Fruit fly (Drosophila melanogaster) whole organism, embryonic: ENCODE measurements around the gene CG43894.

ENCODE experiments used
- Aef1 ChIP-seq: fragments of 200-800 bp; sonication (Bioruptor generic); IDR thresholded peaks from 3 replicates; pipeline ENCODE4 v1.3.6; 2022; ENCODE audit warnings: missing biosample characterization, missing genetic modification characterization
- CG1024 ChIP-seq: fragments of 200-800 bp; sonication (Bioruptor generic); IDR thresholded peaks from 2 replicates; pipeline ENCODE4 v1.3.6; 2022; ENCODE audit warnings: missing biosample characterization, missing genetic modification characterization
- CG10543 ChIP-seq: fragments of 200-800 bp; sonication (Bioruptor generic); optimal IDR thresholded peaks from 3 replicates; lab custom pipeline; 2017; ENCODE audit warnings: missing biosample characterization, mild to moderate bottlenecking, missing genetic modification characterization, moderate library complexity
- CG10959 ChIP-seq: fragments of 200-800 bp; sonication (Bioruptor generic); IDR thresholded peaks from 2 replicates; pipeline ENCODE4 v1.3.6; 2022; ENCODE audit warnings: missing biosample characterization, missing genetic modification characterization
- CG11504 ChIP-seq: fragments of 200-800 bp; sonication (Bioruptor generic); optimal IDR thresholded peaks from 3 replicates; lab custom pipeline; 2019; ENCODE audit warnings: missing biosample characterization, mild to moderate bottlenecking, missing genetic modification characterization, moderate library complexity
- CG11723 ChIP-seq: fragments of 200-800 bp; sonication (Bioruptor generic); optimal IDR thresholded peaks from 2 replicates; lab custom pipeline; 2017; ENCODE audit warnings: missing biosample characterization, mild to moderate bottlenecking, missing genetic modification characterization
- CG12071 ChIP-seq: fragments of 200-800 bp; sonication (Bioruptor generic); optimal IDR thresholded peaks from 3 replicates; lab custom pipeline; 2018; ENCODE audit warnings: missing biosample characterization, mild to moderate bottlenecking, missing genetic modification characterization
- CG12155 ChIP-seq: fragments of 200-800 bp; sonication (Bioruptor generic); optimal IDR thresholded peaks from 3 replicates; lab custom pipeline; 2016; ENCODE audit warnings: missing biosample characterization, missing genetic modification characterization
- CG12391 ChIP-seq: fragments of 200-800 bp; sonication (Bioruptor generic); optimal IDR thresholded peaks from 3 replicates; lab custom pipeline; 2018; ENCODE audit warnings: missing biosample characterization, mild to moderate bottlenecking, missing genetic modification characterization, moderate library complexity
- CG13123 ChIP-seq: fragments of 200-800 bp; sonication (Bioruptor generic); optimal IDR thresholded peaks from 2 replicates; lab custom pipeline; 2016; ENCODE audit warnings: missing biosample characterization, missing genetic modification characterization
- CG13424 ChIP-seq: fragments of 200-800 bp; sonication (Bioruptor generic); optimal IDR thresholded peaks from 2 replicates; lab custom pipeline; 2019; ENCODE audit warnings: missing biosample characterization, mild to moderate bottlenecking, missing genetic modification characterization, moderate library complexity
- CG14441 ChIP-seq: fragments of 200-800 bp; sonication (Bioruptor generic); IDR thresholded peaks from 2 replicates; pipeline ENCODE4 v1.3.6; 2022; ENCODE audit warnings: missing biosample characterization, missing genetic modification characterization
- CG1603 ChIP-seq: fragments of 200-800 bp; sonication (Bioruptor generic); optimal IDR thresholded peaks from 2 replicates; lab custom pipeline; 2019; ENCODE audit warnings: missing biosample characterization, mild to moderate bottlenecking, missing genetic modification characterization, moderate library complexity
- CG17361 ChIP-seq: fragments of 200-800 bp; sonication (Bioruptor generic); IDR thresholded peaks from 3 replicates; pipeline ENCODE4 v1.3.6; 2022; ENCODE audit warnings: missing biosample characterization, missing genetic modification characterization
- CG17568 ChIP-seq: fragments of 200-800 bp; sonication (Bioruptor generic); optimal IDR thresholded peaks from 2 replicates; lab custom pipeline; 2018; ENCODE audit warnings: missing biosample characterization, mild to moderate bottlenecking, missing genetic modification characterization, moderate library complexity
- CG2116 ChIP-seq: fragments of 200-800 bp; sonication (Bioruptor generic); optimal IDR thresholded peaks from 3 replicates; lab custom pipeline; 2018; ENCODE audit warnings: missing biosample characterization, mild to moderate bottlenecking, missing genetic modification characterization
- CG2875 ChIP-seq: fragments of 200-800 bp; sonication (Bioruptor generic); optimal IDR thresholded peaks from 2 replicates; lab custom pipeline; 2017; ENCODE audit warnings: missing biosample characterization, mild to moderate bottlenecking, missing genetic modification characterization, missing genetic modification reagents
- CG3726 ChIP-seq: fragments of 200-800 bp; sonication (Bioruptor generic); IDR thresholded peaks from 3 replicates; pipeline ENCODE4, ENCODE4 v1.3.6; 2022; ENCODE audit warnings: missing biosample characterization, missing genetic modification characterization
- CG42726 ChIP-seq: fragments of 200-800 bp; sonication (Bioruptor generic); IDR thresholded peaks from 2 replicates; pipeline ENCODE4 v1.3.6; 2022; ENCODE audit warnings: missing biosample characterization, missing genetic modification characterization; ENCODE audit not compliant: partially characterized antibody
- CG4730 ChIP-seq: fragments of 200-800 bp; sonication (Bioruptor generic); IDR thresholded peaks from 2 replicates; pipeline ENCODE4 v1.3.6; 2022; ENCODE audit warnings: missing biosample characterization, missing genetic modification characterization
- CG6813 ChIP-seq: fragments of 200-800 bp; sonication (Bioruptor generic); optimal IDR thresholded peaks from 2 replicates; lab custom pipeline; 2017; ENCODE audit warnings: missing biosample characterization, missing genetic modification characterization, mild to moderate bottlenecking, moderate library complexity, missing genetic modification reagents
- CG7928 ChIP-seq: fragments of 200-800 bp; sonication (Bioruptor generic); optimal IDR thresholded peaks from 2 replicates; lab custom pipeline; 2017; ENCODE audit warnings: missing biosample characterization, mild to moderate bottlenecking, missing genetic modification characterization
- CG8290 ChIP-seq, 3 experiments: fragments of 200-800 bp; sonication (Bioruptor generic); optimal IDR thresholded peaks; 2 replicates each; lab custom pipeline; 2016 to 2019; ENCODE audit warnings: missing biosample characterization in 3 of 3, missing genetic modification characterization in 3 of 3, mild to moderate bottlenecking in 2 of 3, moderate library complexity in 1 of 3
- D19A ChIP-seq: fragments of 200-800 bp; optimal IDR thresholded peaks from 3 replicates; lab custom pipeline; 2019; ENCODE audit warnings: missing biosample characterization, mild to moderate bottlenecking, missing genetic modification characterization, moderate library complexity
- D19B ChIP-seq: fragments of 200-800 bp; sonication (Bioruptor generic); optimal IDR thresholded peaks from 2 replicates; lab custom pipeline; 2017; ENCODE audit warnings: missing biosample characterization, mild to moderate bottlenecking, missing genetic modification characterization
- Dfd ChIP-seq, 2 experiments: fragments of >200 bp; optimal IDR thresholded peaks; 2 replicates each; lab custom pipeline; 2017; ENCODE audit warnings: missing biosample characterization in 2 of 2, missing genetic modification characterization in 2 of 2
- GATAe ChIP-seq: fragments of 200-800 bp; sonication (Bioruptor generic); conservative IDR thresholded peaks from 2 replicates; pipeline ENCODE4 v1.3.6; 2022; ENCODE audit warnings: missing biosample characterization, missing genetic modification characterization
- HHEX ChIP-seq: fragments of 200-800 bp; sonication (Bioruptor generic); optimal IDR thresholded peaks from 3 replicates; lab custom pipeline; 2017; ENCODE audit warnings: missing biosample characterization, mild to moderate bottlenecking, missing genetic modification characterization, missing genetic modification reagents
- HmgD ChIP-seq: fragments of 200-800 bp; sonication (Bioruptor generic); optimal IDR thresholded peaks from 3 replicates; lab custom pipeline; 2016; ENCODE audit warnings: missing biosample characterization, missing genetic modification characterization
- Hmr ChIP-seq: fragments of 200-800 bp; sonication (Bioruptor generic); optimal IDR thresholded peaks from 3 replicates; lab custom pipeline; 2017; ENCODE audit warnings: mild to moderate bottlenecking, missing biosample characterization, missing genetic modification reagents, missing genetic modification characterization
- Jarid2 ChIP-seq: fragments of 200-800 bp; sonication (Bioruptor generic); optimal IDR thresholded peaks from 3 replicates; lab custom pipeline; 2017; ENCODE audit warnings: mild to moderate bottlenecking, missing biosample characterization, missing genetic modification reagents, missing genetic modification characterization
- Neu2 ChIP-seq: fragments of 200-800 bp; sonication (Bioruptor generic); optimal IDR thresholded peaks from 3 replicates; lab custom pipeline; 2016; ENCODE audit warnings: missing biosample characterization, missing genetic modification characterization, borderline replicate concordance
- PHDP ChIP-seq: fragments of 200-800 bp; sonication (Bioruptor generic); optimal IDR thresholded peaks from 3 replicates; lab custom pipeline; 2018; ENCODE audit warnings: missing biosample characterization, mild to moderate bottlenecking, missing genetic modification characterization, moderate library complexity
- Stat92E ChIP-seq, 3 experiments: fragments of >200 bp in 2 of 3; fragments of 200-800 bp in 1 of 3; sonication (Bioruptor generic) in 1 of 3; optimal IDR thresholded peaks; 2 replicates each; lab custom pipeline; 2017 to 2019; ENCODE audit warnings: missing biosample characterization in 3 of 3, missing genetic modification characterization in 3 of 3, mild to moderate bottlenecking in 1 of 3, moderate library complexity in 1 of 3
- YL-1 ChIP-seq: fragments of 200-800 bp; sonication (Bioruptor generic); optimal IDR thresholded peaks from 3 replicates; lab custom pipeline; 2017; ENCODE audit warnings: missing biosample characterization, mild to moderate bottlenecking, missing genetic modification characterization
- ato ChIP-seq: fragments of 200-800 bp; sonication (Bioruptor generic); IDR thresholded peaks from 2 replicates; pipeline ENCODE4 v1.3.6; 2022; ENCODE audit warnings: missing biosample characterization, missing genetic modification characterization; ENCODE audit not compliant: partially characterized antibody
- bab2 ChIP-seq: fragments of 200-800 bp; sonication (Bioruptor generic); optimal IDR thresholded peaks from 2 replicates; lab custom pipeline; 2016; ENCODE audit warnings: missing biosample characterization, missing genetic modification characterization
- btn ChIP-seq: fragments of 200-800 bp; sonication (Bioruptor generic); optimal IDR thresholded peaks from 2 replicates; lab custom pipeline; 2016; ENCODE audit warnings: missing biosample characterization, missing genetic modification characterization
- dan ChIP-seq: fragments of 200-800 bp; sonication (Bioruptor generic); IDR thresholded peaks from 2 replicates; pipeline ENCODE4 v1.3.6; 2022; ENCODE audit warnings: missing biosample characterization, missing genetic modification characterization
- dimm ChIP-seq: fragments of 200-800 bp; sonication (Bioruptor generic); IDR thresholded peaks from 2 replicates; pipeline ENCODE4 v1.3.6; 2022; ENCODE audit warnings: missing biosample characterization, missing genetic modification characterization
- dmrt99B ChIP-seq: fragments of 200-800 bp; sonication (Bioruptor generic); optimal IDR thresholded peaks from 2 replicates; lab custom pipeline; 2018; ENCODE audit warnings: missing biosample characterization, mild to moderate bottlenecking, missing genetic modification characterization, moderate library complexity
- exex ChIP-seq: fragments of 200-800 bp; sonication (Bioruptor generic); optimal IDR thresholded peaks from 4 replicates; lab custom pipeline; 2018; ENCODE audit warnings: missing biosample characterization, mild to moderate bottlenecking, missing genetic modification characterization, moderate library complexity
- p53 ChIP-seq: fragments of 200-800 bp; sonication (Bioruptor generic); optimal IDR thresholded peaks from 2 replicates; lab custom pipeline; 2016; ENCODE audit warnings: missing biosample characterization, missing genetic modification characterization
- pb ChIP-seq: fragments of 200-800 bp; sonication (Bioruptor generic); optimal IDR thresholded peaks from 3 replicates; lab custom pipeline; 2016; ENCODE audit warnings: missing biosample characterization, missing genetic modification characterization
- sna ChIP-seq: fragments of 200-800 bp; sonication (Bioruptor generic); IDR thresholded peaks from 2 replicates; pipeline ENCODE4 v1.3.6; 2022; ENCODE audit warnings: missing biosample characterization, missing genetic modification characterization; ENCODE audit not compliant: partially characterized antibody
- sr ChIP-seq: fragments of 200-800 bp; sonication (Bioruptor generic); IDR thresholded peaks from 3 replicates; pipeline ENCODE4 v1.3.6; 2022; ENCODE audit warnings: missing biosample characterization, missing genetic modification characterization
- tna ChIP-seq: fragments of 200-800 bp; sonication (Bioruptor generic); IDR thresholded peaks from 2 replicates; pipeline ENCODE4 v1.3.6; 2022; ENCODE audit warnings: missing biosample characterization, missing genetic modification characterization; ENCODE audit not compliant: partially characterized antibody
- vvl ChIP-seq: fragments of 200-800 bp; sonication (Bioruptor generic); IDR thresholded peaks from 2 replicates; pipeline ENCODE4 v1.3.6; 2022; ENCODE audit warnings: missing biosample characterization, missing genetic modification characterization
- wor ChIP-seq: fragments of 200-800 bp; sonication (Bioruptor generic); IDR thresholded peaks from 2 replicates; pipeline ENCODE4 v1.3.6; 2022; ENCODE audit warnings: missing biosample characterization, missing genetic modification characterization
- z ChIP-seq: fragments of 200-800 bp; sonication (Bioruptor generic); IDR thresholded peaks from 3 replicates; pipeline ENCODE4 v1.3.6; 2022; ENCODE audit warnings: missing biosample characterization, missing genetic modification characterization

Gene CG43894

DNA sequence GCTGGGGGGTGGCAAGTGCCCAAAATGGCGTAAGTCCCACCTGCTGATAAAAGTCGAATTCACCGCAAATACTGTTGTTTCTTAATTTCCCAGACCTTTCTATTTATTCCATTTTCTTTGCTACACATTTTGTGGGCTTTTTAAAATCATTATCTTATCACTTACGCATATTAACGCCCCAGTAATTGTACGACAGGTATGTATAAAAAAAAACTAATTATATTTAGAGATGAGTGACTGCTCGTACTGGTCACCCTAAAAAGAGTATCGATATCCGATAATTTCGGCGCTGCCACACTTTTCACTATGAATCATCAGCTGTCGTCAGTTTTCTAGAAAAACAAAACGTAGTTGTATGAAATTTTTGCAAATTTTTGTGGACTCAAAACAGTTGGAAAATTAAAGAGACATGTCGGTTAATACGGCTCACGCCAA lies 39.7 kb upstream of the CG43894 start, which contains the start of the genes CG10948 and Wbp2 (continued):
- TF ChIP-seq CG2116, result peak; percentile 77
- TF ChIP-seq Neu2 (GFP tag; lab: Kevin White, UChicago), result no peak
- no peak for TF ChIP-seq CG12071 (GFP tag; lab: Kevin White, UChicago)
- peak; percentile 99 for TF ChIP-seq YL-1 (GFP tag; lab: Kevin White, UChicago)
- TF ChIP-seq pb (GFP tag; lab: Kevin White, UChicago), result no peak
- no peak for TF ChIP-seq D19B (GFP tag; lab: Kevin White, UChicago)
- TF ChIP-seq CG14441 (GFP tag; lab: Robert Waterston, UW), result no peak
- TF ChIP-seq ato (GFP tag; lab: Robert Waterston, UW), result no peak
- TF ChIP-seq bab2 (GFP tag; lab: Kevin White, UChicago), result no peak
- no peak for TF ChIP-seq Jarid2 (GFP tag; lab: Kevin White, UChicago)
- no peak for TF ChIP-seq CG10959 (GFP tag; lab: Robert Waterston, UW)
- TF ChIP-seq btn (GFP tag; lab: Kevin White, UChicago), result no peak
- no peak for TF ChIP-seq CG13424 (tag; lab: Kevin White, UChicago)
- no peak for TF ChIP-seq dan (GFP tag; lab: Robert Waterston, UW)
- no peak for TF ChIP-seq CG7928
- TF ChIP-seq CG3726 (GFP tag; lab: Robert Waterston, UW), result no peak
- TF ChIP-seq CG17361 (GFP tag; lab: Robert Waterston, UW), result no peak; the same call in 1 of the 3 replicates
- no peak for TF ChIP-seq CG12391 (tag; lab: Kevin White, UChicago)
- TF ChIP-seq dmrt99B (tag; lab: Kevin White, UChicago), result no peak
- TF ChIP-seq exex (tag; lab: Kevin White, UChicago), result peak; percentile 95
- TF ChIP-seq CG1024, result no peak
- TF ChIP-seq Stat92E (GFP tag; optimal IDR thresholded peaks at IDR 0.05; lab: Kevin White, UChicago), result peak in 1 of 3 experiments; percentile 21
- TF ChIP-seq HHEX, result no peak
- no peak for TF ChIP-seq CG6813
- TF ChIP-seq GATAe (GFP tag; lab: Robert Waterston, UW), result no peak
- no peak for TF ChIP-seq sna (GFP tag; lab: Robert Waterston, UW)
- TF ChIP-seq Aef1 (GFP tag; lab: Robert Waterston, UW), result no peak
- no peak for TF ChIP-seq CG13123 (GFP tag; lab: Kevin White, UChicago)
- peak; percentile 30; the same call in 1 of the 2 replicates for TF ChIP-seq tna
- no peak for TF ChIP-seq CG2875 (GFP tag; lab: Kevin White, UChicago)
- no peak for TF ChIP-seq dimm (GFP tag; lab: Robert Waterston, UW)
- no peak for TF ChIP-seq PHDP (tag; lab: Kevin White, UChicago)
- TF ChIP-seq z (GFP tag; lab: Robert Waterston, UW), result no peak
- no peak for TF ChIP-seq Hmr
- no peak for TF ChIP-seq D19A (tag; lab: Kevin White, UChicago)
- TF ChIP-seq sr (GFP tag; lab: Robert Waterston, UW), result no peak
- TF ChIP-seq CG11504, result no peak
- no peak for TF ChIP-seq CG8290 (GFP tag; optimal IDR thresholded peaks at IDR 0.05; lab: Kevin White, UChicago)
- no peak for TF ChIP-seq CG8290 (tag; optimal IDR thresholded peaks at IDR 0.05; lab: Kevin White, UChicago)
- no peak for TF ChIP-seq CG11723 (GFP tag; lab: Kevin White, UChicago)
- TF ChIP-seq CG1603, result no peak
- no peak for TF ChIP-seq CG10543 (GFP tag; lab: Kevin White, UChicago)
- no peak for TF ChIP-seq p53 (GFP tag; lab: Kevin White, UChicago)
- no peak for TF ChIP-seq HmgD (GFP tag; lab: Kevin White, UChicago)
- TF ChIP-seq Dfd (GFP tag; optimal IDR thresholded peaks at IDR 0.05; lab: Kevin White, UChicago), result no peak
- no peak for TF ChIP-seq CG17568
- no peak for TF ChIP-seq CG4730 (GFP tag; lab: Robert Waterston, UW)
- TF ChIP-seq CG12155 (GFP tag; lab: Kevin White, UChicago), result no peak
- no peak for TF ChIP-seq vvl (GFP tag; lab: Robert Waterston, UW)
- TF ChIP-seq wor, result no peak
- TF ChIP-seq CG42726 (GFP tag; lab: Robert Waterston, UW), result no peak; the same call in 1 of the 2 replicates
